Worm (Caenorhabditis elegans) whole organism, young adult: ENCODE data around the gene ZK930.2.
A peak's percentile ranks its signal among the peaks of the same experiment; 100 is the strongest.

Experiments
- B0019.2 ChIP-seq: fragments of 200-800 bp; sonication (Bioruptor generic); conservative IDR thresholded peaks from 2 replicates; pipeline ENCODE4 v1.3.6; 2022; ENCODE audit warnings: missing genetic modification reagents, missing genetic modification characterization, missing compliant biosample characterization
- B0261.1 ChIP-seq: sonication (generic microtip); optimal IDR thresholded peaks from 2 replicates; lab custom pipeline; 2016; ENCODE audit warnings: mild to moderate bottlenecking, missing genetic modification characterization, moderate library complexity, missing compliant biosample characterization
- B0336.3 ChIP-seq: fragments of 200-800 bp; sonication (Bioruptor generic); IDR thresholded peaks from 2 replicates; pipeline ENCODE4 v1.3.6; 2022; ENCODE audit warnings: missing genetic modification characterization, missing compliant biosample characterization
- F23B12.7 ChIP-seq: sonication (generic microtip); optimal IDR thresholded peaks from 2 replicates; lab custom pipeline; 2017; ENCODE audit warnings: missing genetic modification characterization, mild to moderate bottlenecking, missing compliant biosample characterization, antibody characterized with exemption, moderate library complexity; ENCODE audit not compliant: insufficient read depth
- F49E8.2 ChIP-seq: sonication (generic microtip); optimal IDR thresholded peaks from 3 replicates; lab custom pipeline; 2017; ENCODE audit warnings: missing genetic modification characterization, mild to moderate bottlenecking, missing compliant biosample characterization, antibody characterized with exemption, moderate library complexity; ENCODE audit not compliant: insufficient read depth
- K12H6.12 ChIP-seq: fragments of 200-800 bp; sonication (Bioruptor generic); optimal IDR thresholded peaks from 2 replicates; lab custom pipeline; 2018; ENCODE audit warnings: mild to moderate bottlenecking, missing genetic modification characterization, missing compliant biosample characterization
- T07F8.4 ChIP-seq: sonication (generic microtip); optimal IDR thresholded peaks from 2 replicates; lab custom pipeline; 2016; ENCODE audit warnings: mild to moderate bottlenecking, missing genetic modification characterization, moderate library complexity, missing compliant biosample characterization
- T26A5.8 ChIP-seq: sonication (generic microtip); optimal IDR thresholded peaks from 2 replicates; lab custom pipeline; 2016; ENCODE audit warnings: missing genetic modification characterization, missing compliant biosample characterization
- ZK185.1 ChIP-seq: sonication (generic microtip); optimal IDR thresholded peaks from 2 replicates; lab custom pipeline; 2016; ENCODE audit warnings: mild to moderate bottlenecking, missing genetic modification characterization, missing compliant biosample characterization; ENCODE audit not compliant: poor library complexity, severe bottlenecking
- akir-1 ChIP-seq: fragments of 200-800 bp; sonication (Bioruptor generic); optimal IDR thresholded peaks from 2 replicates; lab custom pipeline; 2018; ENCODE audit warnings: mild to moderate bottlenecking, missing genetic modification characterization, moderate library complexity, missing compliant biosample characterization
- atf-7 ChIP-seq: sonication (generic microtip); optimal IDR thresholded peaks from 2 replicates; lab custom pipeline; 2017; ENCODE audit warnings: mild to moderate bottlenecking, missing genetic modification characterization, missing compliant biosample characterization
- chd-7 ChIP-seq: sonication (generic microtip); optimal IDR thresholded peaks from 2 replicates; lab custom pipeline; 2016; ENCODE audit warnings: mild to moderate bottlenecking, missing genetic modification characterization, moderate library complexity, missing compliant biosample characterization
- die-1 ChIP-seq: sonication (generic microtip); optimal IDR thresholded peaks from 2 replicates; lab custom pipeline; 2016; ENCODE audit warnings: missing genotype, mild to moderate bottlenecking, missing genetic modification characterization, missing compliant biosample characterization
- ekl-4 ChIP-seq: fragments of 200-800 bp; sonication (Bioruptor generic); IDR thresholded peaks from 2 replicates; pipeline ENCODE4 v1.3.6; 2022; ENCODE audit warnings: missing genetic modification reagents, missing genetic modification characterization, missing compliant biosample characterization
- ets-4 ChIP-seq: fragments of 200-800 bp; sonication (Bioruptor generic); optimal IDR thresholded peaks from 2 replicates; lab custom pipeline; 2018; ENCODE audit warnings: mild to moderate bottlenecking, missing genetic modification characterization, missing compliant biosample characterization
- gei-17 ChIP-seq: fragments of 200-800 bp; sonication (Bioruptor generic); optimal IDR thresholded peaks from 2 replicates; lab custom pipeline; 2018; ENCODE audit warnings: mild to moderate bottlenecking, missing genetic modification characterization, missing compliant biosample characterization
- hlh-12 ChIP-seq: sonication (generic microtip); optimal IDR thresholded peaks from 2 replicates; lab custom pipeline; 2016; ENCODE audit warnings: missing genetic modification characterization, missing compliant biosample characterization
- hlh-26 ChIP-seq: fragments of 200-800 bp; sonication (Bioruptor generic); conservative IDR thresholded peaks from 2 replicates; pipeline ENCODE4 v1.3.6; 2022; ENCODE audit warnings: missing genetic modification reagents, missing genetic modification characterization, missing compliant biosample characterization
- lin-35 ChIP-seq, 3 experiments: fragments of 150-350 bp in 2 of 3; sonication (generic microtip) in 1 of 3; optimal IDR thresholded peaks; 2 replicates each; lab custom pipeline; 2014 to 2018; ENCODE audit warnings: missing biosample characterization in 3 of 3, missing genetic modification characterization in 3 of 3, missing genetic modification reagents in 3 of 3
- lin-40 ChIP-seq: sonication (generic microtip); optimal IDR thresholded peaks from 2 replicates; lab custom pipeline; 2016; ENCODE audit warnings: missing genetic modification characterization, mild to moderate bottlenecking, missing compliant biosample characterization, missing genotype, missing genetic modification reagents
- madf-10 ChIP-seq: sonication (generic microtip); optimal IDR thresholded peaks from 2 replicates; lab custom pipeline; 2016; ENCODE audit warnings: mild to moderate bottlenecking, missing genetic modification characterization, missing compliant biosample characterization
- mxl-1 ChIP-seq: sonication (generic microtip); optimal IDR thresholded peaks from 2 replicates; lab custom pipeline; 2016; ENCODE audit warnings: missing genetic modification characterization, missing compliant biosample characterization
- nhr-120 ChIP-seq: fragments of 200-800 bp; sonication (Bioruptor generic); IDR thresholded peaks from 2 replicates; pipeline ENCODE4 v1.3.6; 2022; ENCODE audit warnings: missing genetic modification characterization, missing compliant biosample characterization
- nhr-27 ChIP-seq: fragments of 200-800 bp; sonication (Bioruptor generic); optimal IDR thresholded peaks from 2 replicates; lab custom pipeline; 2018; ENCODE audit warnings: mild to moderate bottlenecking, missing genetic modification characterization, moderate library complexity, missing compliant biosample characterization
- nhr-80 ChIP-seq: sonication (generic microtip); optimal IDR thresholded peaks from 2 replicates; lab custom pipeline; 2016; ENCODE audit warnings: missing genetic modification characterization, missing compliant biosample characterization
- pha-4 ChIP-seq: fragments of 150-350 bp; sonication (generic microtip); optimal IDR thresholded peaks from 2 replicates; lab custom pipeline; 2014; ENCODE audit warnings: missing biosample characterization, missing genetic modification reagents, missing genetic modification characterization
- rec-8 ChIP-seq, 2 experiments: sonication (generic microtip); optimal IDR thresholded peaks; 2 replicates each; lab custom pipeline; 2016; ENCODE audit warnings: mild to moderate bottlenecking in 2 of 2, missing genetic modification characterization in 2 of 2, missing genetic modification reagents in 2 of 2, missing genotype in 2 of 2, missing biosample characterization in 1 of 2, missing compliant biosample characterization in 1 of 2, moderate library complexity in 1 of 2
- snpc-3.4 ChIP-seq: sonication (generic microtip); optimal IDR thresholded peaks from 2 replicates; lab custom pipeline; 2017; ENCODE audit warnings: missing genetic modification characterization, mild to moderate bottlenecking, missing compliant biosample characterization, antibody characterized with exemption, moderate library complexity, missing genotype, missing genetic modification reagents
- sptf-2 ChIP-seq: fragments of 200-800 bp; sonication (Bioruptor generic); optimal IDR thresholded peaks from 2 replicates; lab custom pipeline; 2018; ENCODE audit warnings: mild to moderate bottlenecking, missing genetic modification characterization, missing compliant biosample characterization
- tbp1 ChIP-seq: fragments of 200-800 bp; sonication (Bioruptor generic); optimal IDR thresholded peaks from 2 replicates; lab custom pipeline; 2018; ENCODE audit warnings: mild to moderate bottlenecking, missing genetic modification characterization, missing compliant biosample characterization
- tbx-9 ChIP-seq: sonication (generic microtip); optimal IDR thresholded peaks from 2 replicates; lab custom pipeline; 2016; ENCODE audit warnings: borderline replicate concordance, missing genetic modification characterization, inconsistent platforms, missing compliant biosample characterization
- unc-62 ChIP-seq: fragments of 150-350 bp; optimal IDR thresholded peaks from 2 replicates; lab custom pipeline; 2014; ENCODE audit warnings: missing biosample characterization, missing genetic modification reagents, missing genetic modification characterization
- ztf-18 ChIP-seq: sonication (generic microtip); optimal IDR thresholded peaks from 2 replicates; lab custom pipeline; 2016; ENCODE audit warnings: missing genotype, mild to moderate bottlenecking, missing genetic modification characterization, missing compliant biosample characterization
- ztf-22 ChIP-seq: fragments of 200-800 bp; sonication (Bioruptor generic); optimal IDR thresholded peaks from 2 replicates; lab custom pipeline; 2018; ENCODE audit warnings: mild to moderate bottlenecking, missing genetic modification characterization, moderate library complexity, missing compliant biosample characterization
- ztf-26 ChIP-seq: sonication (generic microtip); optimal IDR thresholded peaks from 2 replicates; lab custom pipeline; 2017; ENCODE audit warnings: missing genetic modification characterization, missing compliant biosample characterization
- ztf-3 ChIP-seq: fragments of 200-800 bp; sonication (Bioruptor generic); optimal IDR thresholded peaks from 2 replicates; lab custom pipeline; 2018; ENCODE audit warnings: mild to moderate bottlenecking, missing genetic modification characterization, missing compliant biosample characterization

Gene ZK930.2

ce11 chrII:11893323-11893722 is at the start of gene ZK930.2:
TSS of gene ZK930.2 (minus strand) at chrII:11893423.
- TF ChIP-seq ztf-3 (GFP tag; lab: Kevin White, UChicago) (no peak), hlh-26 (GFP tag; lab: Robert Waterston, UW) (no peak), lin-40 (tag; lab: Kevin White, UChicago) (no peak), ztf-22 (GFP tag; lab: Kevin White, UChicago) (no peak), pha-4 (tag; lab: Kevin White, UChicago) (no peak), gei-17 (GFP tag; lab: Kevin White, UChicago) (no peak), ztf-18 (tag; lab: Kevin White, UChicago) (no peak), akir-1 (no peak), snpc-3.4 (tag; lab: Kevin White, UChicago) (no peak), ekl-4 (GFP tag; lab: Robert Waterston, UW) (no peak), K12H6.12 (tag; lab: Kevin White, UChicago) (no peak), madf-10 (tag; lab: Kevin White, UChicago) (no peak), T26A5.8 (tag; lab: Kevin White, UChicago) (no peak), chd-7 (tag; lab: Kevin White, UChicago) (no peak), F23B12.7 (tag; lab: Kevin White, UChicago) (no peak), ZK185.1 (no peak)

DNA sequence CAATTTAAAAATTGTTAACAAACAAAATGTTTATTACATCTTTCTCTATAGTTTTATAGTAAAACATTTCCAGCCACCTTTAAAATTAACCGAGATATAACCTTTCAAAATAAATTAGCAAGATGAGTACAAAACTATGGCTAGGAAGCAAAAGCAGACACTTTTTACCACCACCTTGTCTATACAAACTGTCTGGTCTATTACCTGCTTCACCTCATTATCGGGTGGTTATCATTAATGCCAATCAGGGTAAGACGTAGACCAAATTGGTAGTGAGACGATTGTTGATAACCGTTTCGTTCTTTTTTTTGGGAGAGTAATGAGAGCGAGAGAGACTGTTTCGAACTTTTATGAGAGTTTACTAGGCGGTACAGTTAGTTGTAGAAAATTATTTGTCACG is 43.2 kb upstream of the ZK930.2 start:
- no peak for TF ChIP-seq B0336.3 (GFP tag; lab: Robert Waterston, UW)
- TF ChIP-seq nhr-80 (tag; lab: Kevin White, UChicago), result peak; percentile 54
- TF ChIP-seq lin-35 (GFP tag; optimal IDR thresholded peaks at IDR 0.05; lab: Kevin White, UChicago), result no peak
- TF ChIP-seq nhr-27 (tag; lab: Kevin White, UChicago), result no peak
- TF ChIP-seq tbx-9 (tag; lab: Kevin White, UChicago), result no peak
- TF ChIP-seq pha-4 (tag; lab: Kevin White, UChicago), result no peak

ce11 chrII:11935266-11935665 is 42.0 kb upstream of the ZK930.2 start, which contains the start of gene lin-29:
TSS of gene lin-29 (minus strand) at chrII:11935343.
- no peak for TF ChIP-seq tbp1 (GFP tag; lab: Kevin White, UChicago)
- no peak for TF ChIP-seq B0261.1 (tag; lab: Kevin White, UChicago)
- TF ChIP-seq ets-4, result no peak
- TF ChIP-seq T07F8.4 (tag; lab: Kevin White, UChicago), result no peak
- TF ChIP-seq ztf-26 (tag; lab: Kevin White, UChicago), result no peak
- no peak for TF ChIP-seq die-1 (tag; lab: Kevin White, UChicago)
- no peak for TF ChIP-seq nhr-80 (tag; lab: Kevin White, UChicago)
- no peak for TF ChIP-seq B0019.2 (GFP tag; lab: Robert Waterston, UW)
- no peak for TF ChIP-seq snpc-3.4 (tag; lab: Kevin White, UChicago)
- TF ChIP-seq atf-7 (tag; lab: Kevin White, UChicago), result no peak
- TF ChIP-seq sptf-2 (GFP tag; lab: Kevin White, UChicago), result no peak
- no peak for TF ChIP-seq nhr-120 (GFP tag; lab: Robert Waterston, UW)
- TF ChIP-seq F49E8.2 (tag; lab: Kevin White, UChicago), result no peak
- TF ChIP-seq rec-8 (tag; optimal IDR thresholded peaks at IDR 0.05; lab: Kevin White, UChicago), result no peak
- no peak for TF ChIP-seq chd-7 (tag; lab: Kevin White, UChicago)
- TF ChIP-seq unc-62 (GFP tag; lab: Kevin White, UChicago), result no peak
- TF ChIP-seq lin-40 (tag; lab: Kevin White, UChicago), result no peak
- no peak for TF ChIP-seq mxl-1 (tag; lab: Kevin White, UChicago)
- no peak for TF ChIP-seq hlh-12 (tag; lab: Kevin White, UChicago)
